Worm (Caenorhabditis elegans) whole organism, L1 larva: ENCODE results near the gene T03F6.9.

Source experiments
- C16A3.4 ChIP-seq: fragments of 150-350 bp; optimal IDR thresholded peaks from 2 replicates; lab custom pipeline; 2014; ENCODE audit warnings: missing biosample characterization, missing genetic modification characterization
- egl-27 ChIP-seq, 2 experiments: fragments of 150-350 bp in 1 of 2; sonication (generic microtip); optimal IDR thresholded peaks; 3 replicates each; lab custom pipeline; 2017 to 2018; ENCODE audit warnings: missing biosample characterization in 2 of 2, missing genetic modification characterization in 2 of 2, missing genetic modification reagents in 2 of 2
- elt-3 ChIP-seq, 6 experiments: fragments of 150-350 bp in 1 of 6; sonication (generic microtip); optimal IDR thresholded peaks; 2 replicates each; lab custom pipeline; 2017 to 2018; ENCODE audit warnings: missing biosample characterization in 6 of 6, missing genetic modification characterization in 6 of 6, inconsistent platforms in 1 of 6
- fkh-10 ChIP-seq: sonication (generic microtip); optimal IDR thresholded peaks from 2 replicates; lab custom pipeline; 2017; ENCODE audit warnings: missing biosample characterization, missing genetic modification reagents, missing genetic modification characterization
- fkh-8 ChIP-seq: sonication (generic microtip); optimal IDR thresholded peaks from 2 replicates; lab custom pipeline; 2016; ENCODE audit warnings: mild to moderate bottlenecking, missing genetic modification characterization, missing compliant biosample characterization
- hlh-17 ChIP-seq: fragments of 200-800 bp; sonication (Bioruptor generic); optimal IDR thresholded peaks from 2 replicates; lab custom pipeline; 2018; ENCODE audit warnings: missing genetic modification characterization, mild to moderate bottlenecking, missing compliant biosample characterization, moderate library complexity, borderline replicate concordance
- nhr-11 ChIP-seq: fragments of 150-350 bp; optimal IDR thresholded peaks from 2 replicates; lab custom pipeline; 2014; ENCODE audit warnings: missing biosample characterization, missing genetic modification characterization
- nhr-76 ChIP-seq: sonication (generic microtip); optimal IDR thresholded peaks from 2 replicates; lab custom pipeline; 2017; ENCODE audit warnings: missing biosample characterization, missing genetic modification characterization
- skn-1 ChIP-seq: fragments of 150-350 bp; optimal IDR thresholded peaks from 2 replicates; lab custom pipeline; 2014; ENCODE audit warnings: missing biosample characterization, missing genetic modification characterization
- snpc-4 ChIP-seq: fragments of 150-350 bp; optimal IDR thresholded peaks from 2 replicates; lab custom pipeline; 2014; ENCODE audit warnings: missing biosample characterization, missing genetic modification characterization
- tbx-2 ChIP-seq: sonication (generic microtip); optimal IDR thresholded peaks from 2 replicates; lab custom pipeline; 2016; ENCODE audit warnings: missing genetic modification characterization, missing compliant biosample characterization

DNA sequence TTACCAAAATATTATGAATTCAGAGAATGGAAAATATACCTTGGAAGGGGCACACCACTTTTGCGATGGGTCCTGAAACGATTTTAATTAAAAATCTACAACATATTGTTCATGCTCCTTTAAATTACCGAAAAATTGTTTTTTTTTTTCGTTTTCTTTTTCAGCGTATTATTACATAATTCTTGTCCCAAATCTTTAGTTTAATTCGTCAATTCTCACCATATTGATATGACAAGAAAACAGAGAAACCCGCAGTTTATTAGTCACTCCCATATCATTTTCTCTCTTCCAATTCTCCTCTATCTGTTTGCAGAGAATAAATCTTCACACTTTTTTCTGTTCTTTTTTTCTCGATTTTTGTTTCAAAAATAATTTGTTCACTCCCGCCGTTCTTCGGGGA, 24.4 kb upstream of the T03F6.9 start, which contains the start of gene F11F1.1:
- TF ChIP-seq C16A3.4 (tag; lab: Kevin White, UChicago) (no peak), snpc-4 (tag; lab: Kevin White, UChicago) (no peak), nhr-11 (tag; lab: Kevin White, UChicago) (no peak), fkh-10 (GFP tag; lab: Kevin White, UChicago) (no peak), nhr-76 (no peak), fkh-8 (tag; lab: Kevin White, UChicago) (no peak), elt-3 (tag; optimal IDR thresholded peaks at IDR 0.05; lab: Kevin White, UChicago) (peak in 1 of 6 experiments; percentile 34), tbx-2 (no peak), egl-27 (tag; optimal IDR thresholded peaks at IDR 0.05; lab: Kevin White, UChicago) (no peak), skn-1 (tag; lab: Kevin White, UChicago) (no peak), hlh-17 (no peak)
